Fruit fly (Drosophila melanogaster) whole organism, adult: ENCODE data around the gene CG4198.

ENCODE experiments used
- CG11617 ChIP-seq: fragments of 200-800 bp; sonication (Bioruptor generic); optimal IDR thresholded peaks from 2 replicates; lab custom pipeline; 2017; ENCODE audit warnings: mild to moderate bottlenecking, missing biosample characterization, missing genetic modification reagents, missing genetic modification characterization
- CG12768 ChIP-seq: fragments of 200-800 bp; sonication (Bioruptor generic); optimal IDR thresholded peaks from 2 replicates; lab custom pipeline; 2017; ENCODE audit warnings: missing biosample characterization, missing genetic modification characterization, mild to moderate bottlenecking, moderate library complexity, missing genetic modification reagents
- CG14711 ChIP-seq: fragments of 200-800 bp; sonication (Bioruptor generic); optimal IDR thresholded peaks from 2 replicates; lab custom pipeline; 2018; ENCODE audit warnings: missing biosample characterization, mild to moderate bottlenecking, missing genetic modification characterization, moderate library complexity
- CG1620 ChIP-seq: fragments of 200-800 bp; sonication (Bioruptor generic); optimal IDR thresholded peaks from 2 replicates; lab custom pipeline; 2016; ENCODE audit warnings: missing biosample characterization, missing genetic modification characterization
- CG7045 ChIP-seq: fragments of 200-800 bp; sonication (Bioruptor generic); optimal IDR thresholded peaks from 2 replicates; lab custom pipeline; 2017; ENCODE audit warnings: missing biosample characterization, mild to moderate bottlenecking, missing genetic modification characterization
- Crg-1 ChIP-seq: fragments of 200-800 bp; sonication (Bioruptor generic); optimal IDR thresholded peaks from 2 replicates; lab custom pipeline; 2016; ENCODE audit warnings: missing biosample characterization, missing genetic modification characterization
- bab1 ChIP-seq: fragments of 200-800 bp; sonication (Bioruptor generic); optimal IDR thresholded peaks from 3 replicates; lab custom pipeline; 2019; ENCODE audit warnings: missing biosample characterization, mild to moderate bottlenecking, missing genetic modification characterization, moderate library complexity
- cic ChIP-seq: fragments of 200-800 bp; sonication (Bioruptor generic); optimal IDR thresholded peaks from 2 replicates; lab custom pipeline; 2017; ENCODE audit warnings: missing biosample characterization, mild to moderate bottlenecking, missing genetic modification characterization, moderate library complexity
- cnc ChIP-seq, 2 experiments: fragments of >200 bp; optimal IDR thresholded peaks; 2 replicates each; lab custom pipeline; 2017
- kay ChIP-seq: fragments of 200-800 bp; sonication (Bioruptor generic); peaks from one replicate; lab custom pipeline; 2016; ENCODE audit warnings: missing biosample characterization, missing genetic modification characterization, borderline replicate concordance
- ovo ChIP-seq: fragments of 200-800 bp; sonication (Bioruptor generic); optimal IDR thresholded peaks from 2 replicates; lab custom pipeline; 2016; ENCODE audit warnings: missing biosample characterization, missing genetic modification characterization
- tj ChIP-seq: fragments of 200-800 bp; sonication (Bioruptor generic); optimal IDR thresholded peaks from 3 replicates; lab custom pipeline; 2017; ENCODE audit warnings: missing biosample characterization, mild to moderate bottlenecking, missing genetic modification characterization, moderate library complexity

DNA sequence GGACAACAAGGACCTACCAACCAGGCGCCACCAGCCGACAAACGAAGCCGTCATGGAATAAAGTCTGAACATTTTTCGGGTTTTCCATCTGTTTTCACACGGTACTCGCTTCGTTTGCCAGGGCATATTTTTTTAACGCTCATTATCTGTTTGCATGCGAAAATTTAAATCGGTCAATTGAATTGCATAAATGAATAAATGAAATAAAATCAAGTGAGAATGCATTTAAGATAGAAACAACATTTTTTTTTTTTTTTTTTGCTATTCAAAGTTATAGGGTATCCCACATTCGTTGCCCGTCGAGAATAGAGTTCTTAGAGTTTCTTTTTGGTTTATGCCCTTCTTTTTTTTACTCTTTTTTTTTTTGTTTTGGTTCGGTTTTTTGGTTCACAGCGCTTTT, 27.2 kb upstream of the CG4198 start:
- TF ChIP-seq kay (GFP tag; lab: Kevin White, UChicago) (no peak), ovo (no peak), bab1 (no peak), CG7045 (GFP tag; lab: Kevin White, UChicago) (no peak), cnc (optimal IDR thresholded peaks at IDR 0.05; lab: Kevin White, UChicago) (no peak), CG14711 (no peak), CG11617 (GFP tag; lab: Kevin White, UChicago) (no peak), CG12768 (GFP tag; lab: Kevin White, UChicago) (no peak), cic (GFP tag; lab: Kevin White, UChicago) (no peak), Crg-1 (GFP tag; lab: Kevin White, UChicago) (no peak), CG1620 (GFP tag; lab: Kevin White, UChicago) (no peak), tj (no peak)
